Fruit fly (Drosophila melanogaster): ENCODE data around the gene CG14720.

CG14720 gene

DNA sequence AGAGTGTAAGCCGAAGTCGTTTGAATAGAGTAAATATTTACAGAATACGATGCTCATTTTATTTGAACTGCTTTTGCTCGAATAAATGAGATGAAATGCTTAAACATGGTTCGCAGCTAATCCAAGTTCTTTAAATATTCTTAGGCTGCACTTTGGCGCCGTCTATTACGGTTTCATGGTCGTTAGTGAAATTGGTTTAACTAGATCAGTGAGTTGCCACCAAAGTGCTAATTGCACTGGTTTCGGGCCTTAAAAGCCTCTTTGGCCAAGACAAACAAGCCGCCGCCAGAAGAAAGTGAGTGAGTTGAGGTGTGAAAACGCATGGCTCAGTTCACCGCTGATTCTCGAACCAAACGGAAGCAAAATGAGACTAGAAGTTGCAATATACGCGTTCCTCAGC, at the start of gene CG14720:
Gene CG14720 (plus strand): TSS at position 301 of the 400 bp plus-strand sequence.
- no peak for TF ChIP-seq ovo (GFP tag; optimal IDR thresholded peaks at IDR 0.05)
- TF ChIP-seq CG1620 (GFP tag; optimal IDR thresholded peaks at IDR 0.05), result no peak
- TF ChIP-seq toe (GFP tag; optimal IDR thresholded peaks at IDR 0.05), result no peak
- TF ChIP-seq CG5204 (GFP tag; optimal IDR thresholded peaks at IDR 0.05), result no peak
- TF ChIP-seq CG12768 (GFP tag; optimal IDR thresholded peaks at IDR 0.05), result no peak
- no peak for TF ChIP-seq Hr96 (GFP tag; optimal IDR thresholded peaks at IDR 0.05)
- TF ChIP-seq tj (GFP tag; optimal IDR thresholded peaks at IDR 0.05), result no peak
- TF ChIP-seq cic (GFP tag; optimal IDR thresholded peaks at IDR 0.05), result no peak
- TF ChIP-seq bab1 (GFP tag; optimal IDR thresholded peaks at IDR 0.05), result no peak
- no peak for TF ChIP-seq Crg-1 (GFP tag; optimal IDR thresholded peaks at IDR 0.05)
- no peak for TF ChIP-seq CG7101 (tag; optimal IDR thresholded peaks at IDR 0.05)
- no peak for TF ChIP-seq CG7045 (GFP tag; optimal IDR thresholded peaks at IDR 0.05)
- TF ChIP-seq Clk (GFP tag; optimal IDR thresholded peaks at IDR 0.05), result no peak
- TF ChIP-seq CG33017 (tag; optimal IDR thresholded peaks at IDR 0.05), result no peak
- TF ChIP-seq CG14711 (tag; optimal IDR thresholded peaks at IDR 0.05), result no peak
- TF ChIP-seq kay (GFP tag; ENCODE audit: borderline replicate concordance), result no peak
- TF ChIP-seq pad (GFP tag; optimal IDR thresholded peaks at IDR 0.05), result no peak
- no peak for TF ChIP-seq CG11617 (GFP tag; optimal IDR thresholded peaks at IDR 0.05)
- TF ChIP-seq Mnt (GFP tag; optimal IDR thresholded peaks at IDR 0.05), result no peak

dm6 chr3R:11661712-11662111, 49.8 kb upstream of the CG14720 start:
- peak; percentile 77 for TF ChIP-seq bab1 (GFP tag; optimal IDR thresholded peaks at IDR 0.05)
- no peak for TF ChIP-seq CG11617 (GFP tag; optimal IDR thresholded peaks at IDR 0.05)

dm6 chr3R:11662617-11663016, 48.9 kb upstream of the CG14720 start:
- TF ChIP-seq CG11617 (GFP tag; optimal IDR thresholded peaks at IDR 0.05) (no peak), pad (GFP tag; optimal IDR thresholded peaks at IDR 0.05) (no peak), CG7045 (GFP tag; optimal IDR thresholded peaks at IDR 0.05) (no peak)

dm6 chr3R:11663441-11663840, 48.0 kb upstream of the CG14720 start:
- TF ChIP-seq CG33017 (tag; optimal IDR thresholded peaks at IDR 0.05) (no peak), kay (GFP tag; ENCODE audit: borderline replicate concordance) (no peak), cic (GFP tag; optimal IDR thresholded peaks at IDR 0.05) (no peak), CG12768 (GFP tag; optimal IDR thresholded peaks at IDR 0.05) (no peak), ovo (GFP tag; optimal IDR thresholded peaks at IDR 0.05) (no peak), Mnt (GFP tag; optimal IDR thresholded peaks at IDR 0.05) (no peak), CG1620 (GFP tag; optimal IDR thresholded peaks at IDR 0.05) (no peak), Hr96 (GFP tag; optimal IDR thresholded peaks at IDR 0.05) (no peak), CG5204 (GFP tag; optimal IDR thresholded peaks at IDR 0.05) (no peak), tj (GFP tag; optimal IDR thresholded peaks at IDR 0.05) (no peak), Crg-1 (GFP tag; optimal IDR thresholded peaks at IDR 0.05) (no peak), pad (GFP tag; optimal IDR thresholded peaks at IDR 0.05) (no peak), Clk (GFP tag; optimal IDR thresholded peaks at IDR 0.05) (no peak), bab1 (GFP tag; optimal IDR thresholded peaks at IDR 0.05) (no peak), CG11617 (GFP tag; optimal IDR thresholded peaks at IDR 0.05) (no peak), CG7045 (GFP tag; optimal IDR thresholded peaks at IDR 0.05) (no peak)

DNA sequence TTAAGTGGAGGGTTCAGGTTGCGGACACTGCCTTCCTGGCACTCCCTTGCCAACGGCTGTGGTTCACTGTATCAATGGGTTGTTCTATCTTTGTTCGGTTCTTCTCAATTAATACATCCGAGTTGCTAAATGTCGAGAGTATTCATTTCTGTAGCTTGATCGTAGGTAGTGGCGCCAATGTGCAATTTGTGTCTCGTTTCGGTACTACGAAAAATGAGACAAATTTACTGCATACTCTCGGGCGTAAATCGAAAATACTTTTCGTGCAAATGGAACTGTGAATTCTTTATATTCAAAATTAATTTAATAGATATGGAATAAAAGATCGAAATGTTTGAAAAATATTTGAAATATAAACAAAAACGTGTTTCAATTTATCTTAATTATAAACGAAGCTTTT, 46.0 kb upstream of the CG14720 start:
- no peak for TF ChIP-seq Mnt (GFP tag; optimal IDR thresholded peaks at IDR 0.05)
- peak; percentile 47 for TF ChIP-seq bab1 (GFP tag; optimal IDR thresholded peaks at IDR 0.05)
- TF ChIP-seq CG5204 (GFP tag; optimal IDR thresholded peaks at IDR 0.05), result no peak
- no peak for TF ChIP-seq kay (GFP tag; ENCODE audit: borderline replicate concordance)
- no peak for TF ChIP-seq CG14711 (tag; optimal IDR thresholded peaks at IDR 0.05)

DNA sequence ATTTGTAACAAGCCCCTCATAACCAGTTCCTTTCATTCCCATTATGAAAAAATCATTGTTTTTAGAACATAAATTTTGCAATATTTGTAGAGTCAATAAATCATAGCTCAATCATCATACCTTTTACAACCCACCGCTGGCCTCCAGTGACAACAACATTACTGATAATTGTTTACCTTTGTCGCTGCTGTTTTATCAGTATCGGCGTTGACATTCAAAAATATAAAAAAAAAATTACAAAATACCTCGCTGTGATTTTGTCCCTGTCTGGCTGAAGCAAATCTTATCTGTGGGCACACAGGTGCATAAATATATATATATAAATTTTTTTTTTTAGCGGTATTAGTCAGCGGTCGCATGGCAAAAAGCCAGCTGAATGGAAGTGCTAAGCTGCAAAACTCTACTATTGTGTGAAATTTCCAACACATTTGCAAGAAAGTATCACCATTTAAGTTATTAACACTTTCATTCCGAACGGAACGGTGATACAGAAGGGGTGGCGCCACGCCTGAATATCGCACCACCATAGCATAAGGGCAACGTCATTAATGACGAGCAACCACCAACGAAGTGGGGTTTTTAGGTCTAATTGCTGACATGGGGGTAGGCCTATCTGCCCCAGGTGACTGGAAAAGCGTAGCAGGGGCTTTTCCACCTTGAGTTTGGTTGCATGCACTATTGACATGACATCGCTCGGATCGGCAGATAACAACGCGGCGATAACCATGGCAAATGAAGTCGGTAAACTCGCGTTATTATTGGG, 45.4 kb upstream of the CG14720 start:
- TF ChIP-seq kay (GFP tag; ENCODE audit: borderline replicate concordance) (peak; percentile 88), CG12768 (GFP tag; optimal IDR thresholded peaks at IDR 0.05) (peak; percentile 25), Mnt (GFP tag; optimal IDR thresholded peaks at IDR 0.05) (peak; percentile 11), tj (GFP tag; optimal IDR thresholded peaks at IDR 0.05) (no peak), Hr96 (GFP tag; optimal IDR thresholded peaks at IDR 0.05) (no peak), CG7045 (GFP tag; optimal IDR thresholded peaks at IDR 0.05) (peak; percentile 8), cic (GFP tag; optimal IDR thresholded peaks at IDR 0.05) (peak; percentile 53)

- TF ChIP-seq Mnt (GFP tag; optimal IDR thresholded peaks at IDR 0.05) (no peak), cnc (optimal IDR thresholded peaks at IDR 0.05) (no peak), bab1 (GFP tag; optimal IDR thresholded peaks at IDR 0.05) (peak; percentile 2), CG5204 (GFP tag; optimal IDR thresholded peaks at IDR 0.05) (no peak)
Observed at dm6 chr3R:11669017-11669953, 42.2 kb upstream of the CG14720 start.

Data from whole organism, adult.